Fruit fly (Drosophila melanogaster) whole organism, adult: ENCODE results near the gene RpL7.
A peak's percentile ranks its signal among the peaks of the same experiment; 100 is the strongest.

Experiments
- CG11617 ChIP-seq: fragments of 200-800 bp; sonication (Bioruptor generic); optimal IDR thresholded peaks from 2 replicates; lab custom pipeline; 2017; ENCODE audit warnings: mild to moderate bottlenecking, missing biosample characterization, missing genetic modification reagents, missing genetic modification characterization
- CG12768 ChIP-seq: fragments of 200-800 bp; sonication (Bioruptor generic); optimal IDR thresholded peaks from 2 replicates; lab custom pipeline; 2017; ENCODE audit warnings: missing biosample characterization, missing genetic modification characterization, mild to moderate bottlenecking, moderate library complexity, missing genetic modification reagents
- CG14711 ChIP-seq: fragments of 200-800 bp; sonication (Bioruptor generic); optimal IDR thresholded peaks from 2 replicates; lab custom pipeline; 2018; ENCODE audit warnings: missing biosample characterization, mild to moderate bottlenecking, missing genetic modification characterization, moderate library complexity
- CG1620 ChIP-seq: fragments of 200-800 bp; sonication (Bioruptor generic); optimal IDR thresholded peaks from 2 replicates; lab custom pipeline; 2016; ENCODE audit warnings: missing biosample characterization, missing genetic modification characterization
- CG5204 ChIP-seq: fragments of 200-800 bp; sonication (Bioruptor generic); optimal IDR thresholded peaks from 2 replicates; lab custom pipeline; 2016; ENCODE audit warnings: missing biosample characterization, missing genetic modification characterization
- CG7045 ChIP-seq: fragments of 200-800 bp; sonication (Bioruptor generic); optimal IDR thresholded peaks from 2 replicates; lab custom pipeline; 2017; ENCODE audit warnings: missing biosample characterization, mild to moderate bottlenecking, missing genetic modification characterization
- CG7101 ChIP-seq: fragments of 200-800 bp; sonication (Bioruptor generic); optimal IDR thresholded peaks from 2 replicates; lab custom pipeline; 2018; ENCODE audit warnings: missing biosample characterization, mild to moderate bottlenecking, missing genetic modification characterization, moderate library complexity
- Clk ChIP-seq: fragments of 200-800 bp; sonication (Bioruptor generic); optimal IDR thresholded peaks from 2 replicates; lab custom pipeline; 2017; ENCODE audit warnings: missing biosample characterization, missing genetic modification characterization
- Crg-1 ChIP-seq: fragments of 200-800 bp; sonication (Bioruptor generic); optimal IDR thresholded peaks from 2 replicates; lab custom pipeline; 2016; ENCODE audit warnings: missing biosample characterization, missing genetic modification characterization
- Hr96 ChIP-seq: fragments of 200-800 bp; sonication (Bioruptor generic); optimal IDR thresholded peaks from 2 replicates; lab custom pipeline; 2016; ENCODE audit warnings: missing biosample characterization, missing genetic modification characterization
- Mnt ChIP-seq: fragments of 200-800 bp; sonication (Bioruptor generic); optimal IDR thresholded peaks from 2 replicates; lab custom pipeline; 2016; ENCODE audit warnings: missing biosample characterization, mild to moderate bottlenecking, missing genetic modification characterization
- bab1 ChIP-seq: fragments of 200-800 bp; sonication (Bioruptor generic); optimal IDR thresholded peaks from 3 replicates; lab custom pipeline; 2019; ENCODE audit warnings: missing biosample characterization, mild to moderate bottlenecking, missing genetic modification characterization, moderate library complexity
- cic ChIP-seq: fragments of 200-800 bp; sonication (Bioruptor generic); optimal IDR thresholded peaks from 2 replicates; lab custom pipeline; 2017; ENCODE audit warnings: missing biosample characterization, mild to moderate bottlenecking, missing genetic modification characterization, moderate library complexity
- cnc ChIP-seq, 2 experiments: fragments of >200 bp; optimal IDR thresholded peaks; 2 replicates each; lab custom pipeline; 2017
- kay ChIP-seq: fragments of 200-800 bp; sonication (Bioruptor generic); peaks from one replicate; lab custom pipeline; 2016; ENCODE audit warnings: missing biosample characterization, missing genetic modification characterization, borderline replicate concordance
- ovo ChIP-seq: fragments of 200-800 bp; sonication (Bioruptor generic); optimal IDR thresholded peaks from 2 replicates; lab custom pipeline; 2016; ENCODE audit warnings: missing biosample characterization, missing genetic modification characterization
- pad ChIP-seq: fragments of 200-800 bp; sonication (Bioruptor generic); optimal IDR thresholded peaks from 3 replicates; lab custom pipeline; 2017; ENCODE audit warnings: missing biosample characterization, missing genetic modification characterization, mild to moderate bottlenecking, moderate library complexity, missing genetic modification reagents
- tj ChIP-seq: fragments of 200-800 bp; sonication (Bioruptor generic); optimal IDR thresholded peaks from 3 replicates; lab custom pipeline; 2017; ENCODE audit warnings: missing biosample characterization, mild to moderate bottlenecking, missing genetic modification characterization, moderate library complexity
- toe ChIP-seq: fragments of 200-800 bp; sonication (Bioruptor generic); optimal IDR thresholded peaks from 2 replicates; lab custom pipeline; 2016; ENCODE audit warnings: missing biosample characterization, missing genetic modification characterization

Gene RpL7

DNA sequence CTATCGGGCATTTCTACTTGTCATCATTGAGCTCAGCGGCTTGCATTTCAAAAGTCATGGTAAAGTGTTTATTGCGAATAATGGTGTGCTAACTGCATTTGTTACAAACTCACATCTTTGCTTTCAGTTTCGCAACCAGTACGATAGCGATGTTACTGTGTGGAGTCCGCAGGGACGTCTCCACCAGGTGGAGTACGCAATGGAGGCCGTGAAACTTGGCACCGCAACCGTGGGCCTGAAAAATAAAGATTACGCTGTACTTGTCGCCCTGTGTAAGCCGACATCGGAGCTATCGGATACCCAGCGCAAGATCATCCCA is 20.5 kb downstream of the RpL7 start:
- TF ChIP-seq cnc (optimal IDR thresholded peaks at IDR 0.05; lab: Kevin White, UChicago): peak; percentile 88 to 92
- TF ChIP-seq CG7101 (tag; lab: Kevin White, UChicago): no peak
- no peak for TF ChIP-seq CG5204 (GFP tag; lab: Kevin White, UChicago)
- TF ChIP-seq CG14711 (tag; lab: Kevin White, UChicago): no peak
- no peak for TF ChIP-seq Hr96
- no peak for TF ChIP-seq CG12768 (GFP tag; lab: Kevin White, UChicago)

DNA sequence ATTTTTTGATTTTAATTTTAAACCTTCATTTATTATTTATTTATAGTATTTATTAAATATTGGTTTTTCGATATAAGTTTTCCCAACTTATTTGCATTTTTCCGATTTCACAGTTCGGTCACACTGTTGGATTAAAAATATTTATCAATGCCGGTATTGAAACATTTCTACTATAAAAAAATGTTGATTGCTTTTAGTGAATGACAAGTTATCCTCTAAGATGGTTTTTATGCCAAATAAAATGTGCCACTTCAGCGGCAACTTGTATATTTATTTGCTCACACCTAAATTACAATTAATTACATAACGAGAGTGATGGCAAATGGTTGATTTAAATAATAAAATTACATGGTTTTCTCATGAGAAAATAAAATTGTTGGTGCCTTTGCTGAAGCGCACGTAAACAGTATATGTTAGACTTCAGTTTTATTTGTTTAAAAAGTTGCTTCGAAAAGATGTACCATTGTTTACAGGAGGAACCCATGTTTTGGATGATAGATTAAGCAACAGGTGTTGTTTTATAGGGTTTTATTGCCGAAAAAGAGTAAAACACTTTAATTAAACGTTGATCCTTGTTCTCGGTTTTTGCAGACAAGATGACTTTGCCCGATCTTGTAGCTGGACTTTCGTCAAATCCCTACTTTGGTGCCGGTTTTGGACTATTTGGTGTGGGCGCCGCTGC is 21.9 kb downstream of the RpL7 start, which contains the start of gene Bcs1:
Bcs1 (plus strand) TSS at position 108 of the 682 bp plus-strand sequence.
- TF ChIP-seq Mnt (no peak), ovo (GFP tag; lab: Kevin White, UChicago) (no peak), kay (GFP tag; lab: Kevin White, UChicago) (peak; percentile 92)

DNA sequence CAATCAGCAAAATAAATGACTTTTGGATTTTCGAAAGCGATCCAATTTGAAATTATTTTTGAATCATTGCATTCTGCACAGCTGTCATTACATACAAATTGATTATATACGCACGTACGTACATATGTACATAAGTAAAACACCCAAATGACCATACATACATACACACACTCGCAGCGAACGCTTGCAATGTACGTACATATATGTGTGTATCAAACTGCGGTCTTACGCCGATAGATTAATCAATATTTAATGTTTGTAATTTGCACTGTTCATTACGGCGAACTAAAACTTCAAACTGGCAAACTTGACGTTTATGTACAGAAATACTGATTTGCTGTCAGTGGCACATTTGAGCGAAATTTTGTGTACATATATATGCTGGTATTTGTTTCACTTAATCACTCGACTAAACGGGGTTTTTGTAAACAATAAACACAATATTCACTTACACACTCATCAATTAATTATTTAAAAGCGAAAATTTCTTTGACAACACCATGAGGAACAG is 25.5 kb downstream of the RpL7 start:
- no peak for TF ChIP-seq Crg-1 (GFP tag; lab: Kevin White, UChicago)
- no peak for TF ChIP-seq cic (GFP tag; lab: Kevin White, UChicago)
- no peak for TF ChIP-seq CG5204 (GFP tag; lab: Kevin White, UChicago)
- TF ChIP-seq kay (GFP tag; lab: Kevin White, UChicago): peak; percentile 80
- no peak for TF ChIP-seq Clk (GFP tag; lab: Kevin White, UChicago)
- TF ChIP-seq CG14711 (tag; lab: Kevin White, UChicago): no peak

DNA sequence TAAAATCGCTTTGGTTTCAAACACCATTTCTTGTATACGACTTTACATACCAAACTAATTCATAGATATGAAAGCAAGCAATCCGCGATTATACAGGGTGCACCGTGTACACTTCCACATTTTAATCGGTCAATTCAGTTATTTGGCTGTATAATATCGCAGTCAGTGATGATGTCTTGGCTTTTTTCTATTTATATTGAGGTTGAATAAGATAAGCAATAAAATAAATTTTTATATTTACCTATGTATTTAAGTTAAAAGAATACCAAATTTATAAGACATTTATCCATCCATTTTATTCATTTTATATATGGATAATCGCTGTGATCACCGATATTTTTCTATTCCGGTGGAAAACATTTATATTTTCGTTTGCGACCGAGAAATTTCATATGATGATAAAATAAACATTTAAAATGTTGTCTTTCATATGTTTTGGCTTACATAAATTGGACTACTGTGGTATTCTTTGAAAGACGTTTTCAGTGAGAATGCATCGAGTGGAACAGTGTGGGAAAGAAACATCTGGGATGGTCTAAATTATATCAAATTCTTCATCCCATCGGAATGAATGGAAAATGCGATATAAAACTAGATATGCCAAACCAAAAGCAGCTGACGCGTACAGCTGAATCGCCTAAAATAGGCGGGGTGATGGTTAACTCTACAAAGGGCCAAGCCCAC is 26.1 kb downstream of the RpL7 start, which contains the start of gene CG5708:
CG5708 (minus strand) TSS at position 85 of the 684 bp plus-strand sequence.
- TF ChIP-seq CG11617 (GFP tag; lab: Kevin White, UChicago) (peak; percentile 17), Mnt (peak; percentile 40), tj (GFP tag; lab: Kevin White, UChicago) (peak; percentile 19), CG14711 (tag; lab: Kevin White, UChicago) (peak; percentile 14), CG5204 (GFP tag; lab: Kevin White, UChicago) (no peak), kay (GFP tag; lab: Kevin White, UChicago) (no peak), CG1620 (peak; percentile 26), pad (GFP tag; lab: Kevin White, UChicago) (peak; percentile 14), Clk (GFP tag; lab: Kevin White, UChicago) (no peak), bab1 (GFP tag; lab: Kevin White, UChicago) (peak; percentile 48), cic (GFP tag; lab: Kevin White, UChicago) (no peak), CG7101 (tag; lab: Kevin White, UChicago) (peak; percentile 29), CG12768 (GFP tag; lab: Kevin White, UChicago) (peak; percentile 2), toe (no peak), CG7045 (GFP tag; lab: Kevin White, UChicago) (no peak), Crg-1 (GFP tag; lab: Kevin White, UChicago) (peak; percentile 33), cnc (optimal IDR thresholded peaks at IDR 0.05; lab: Kevin White, UChicago) (no peak)

DNA sequence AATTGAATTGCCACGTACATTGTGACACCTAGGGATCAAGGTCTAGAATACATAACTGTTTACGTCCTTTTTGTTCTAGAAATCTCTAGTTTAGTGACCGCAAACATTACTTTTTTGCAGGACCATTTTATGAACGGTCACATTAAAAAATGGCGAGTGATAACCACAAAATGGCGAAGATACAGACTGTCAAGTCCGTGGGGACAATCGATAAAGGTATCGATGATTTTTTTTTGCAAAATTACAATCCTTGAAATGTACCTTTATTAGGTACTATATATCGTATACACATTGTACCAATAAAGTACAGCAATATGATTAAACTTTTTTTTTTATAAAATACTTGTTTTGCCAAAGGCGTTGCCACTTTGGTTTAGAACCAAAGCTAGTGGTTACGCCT is 29.7 kb downstream of the RpL7 start:
- TF ChIP-seq kay (GFP tag; lab: Kevin White, UChicago) (peak; percentile 84), bab1 (GFP tag; lab: Kevin White, UChicago) (no peak)

DNA sequence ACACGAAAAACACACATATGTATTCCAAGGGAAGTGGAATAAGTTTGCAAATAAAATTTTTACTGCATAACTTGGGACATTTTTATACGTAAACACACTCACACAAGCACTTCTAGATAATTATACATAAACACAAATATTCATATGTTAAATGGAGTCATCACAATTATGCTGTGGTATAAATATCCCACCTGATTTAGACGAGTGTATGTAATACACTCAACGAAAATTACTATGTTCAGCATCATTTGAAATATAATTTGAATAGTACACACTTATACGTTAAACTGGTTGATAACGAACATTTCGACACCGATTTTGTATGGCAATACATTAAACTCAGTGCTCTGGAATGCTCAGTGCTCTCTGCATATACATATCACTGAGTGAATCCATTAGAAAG is 30.3 kb downstream of the RpL7 start:
- no peak for TF ChIP-seq CG7045 (GFP tag; lab: Kevin White, UChicago)
- peak; percentile 71 for TF ChIP-seq bab1 (GFP tag; lab: Kevin White, UChicago)
- peak; percentile 2 for TF ChIP-seq CG11617 (GFP tag; lab: Kevin White, UChicago)

DNA sequence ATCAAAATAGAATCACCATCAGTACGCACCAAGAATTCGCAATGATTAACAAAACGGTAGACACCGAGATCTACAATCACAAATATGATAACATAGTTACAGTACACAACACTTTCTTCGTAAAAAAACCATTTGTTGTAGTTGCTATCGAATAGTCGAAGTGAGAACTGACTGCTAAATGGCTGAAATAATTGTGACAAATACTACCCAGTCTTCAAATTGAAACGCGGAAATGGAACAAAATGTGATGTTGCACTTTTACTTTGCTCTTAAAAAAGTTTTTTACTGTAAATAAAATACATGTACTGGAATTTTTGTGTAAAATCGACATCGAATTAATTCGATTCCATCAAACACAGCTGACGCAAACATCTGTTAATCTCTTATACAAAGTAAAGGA is 30.7 kb downstream of the RpL7 start, which contains the start of gene ova:
ova (minus strand) TSS at position 183 of the 400 bp plus-strand sequence.
- no peak for TF ChIP-seq Hr96
- no peak for TF ChIP-seq tj (GFP tag; lab: Kevin White, UChicago)
- TF ChIP-seq cnc (optimal IDR thresholded peaks at IDR 0.05; lab: Kevin White, UChicago): no peak
- no peak for TF ChIP-seq kay (GFP tag; lab: Kevin White, UChicago)
- no peak for TF ChIP-seq Crg-1 (GFP tag; lab: Kevin White, UChicago)
- TF ChIP-seq CG7101 (tag; lab: Kevin White, UChicago): no peak
- no peak for TF ChIP-seq CG7045 (GFP tag; lab: Kevin White, UChicago)
- TF ChIP-seq ovo (GFP tag; lab: Kevin White, UChicago): no peak
- no peak for TF ChIP-seq toe
